Worm (Caenorhabditis elegans): ENCODE results near the gene C43G2.3.
"Not testable (repeated sequence)": the region's sequence is repeated elsewhere in the genome, so short reads cannot be mapped to it uniquely, and the experiment has no call there.

Gene C43G2.3

DNA sequence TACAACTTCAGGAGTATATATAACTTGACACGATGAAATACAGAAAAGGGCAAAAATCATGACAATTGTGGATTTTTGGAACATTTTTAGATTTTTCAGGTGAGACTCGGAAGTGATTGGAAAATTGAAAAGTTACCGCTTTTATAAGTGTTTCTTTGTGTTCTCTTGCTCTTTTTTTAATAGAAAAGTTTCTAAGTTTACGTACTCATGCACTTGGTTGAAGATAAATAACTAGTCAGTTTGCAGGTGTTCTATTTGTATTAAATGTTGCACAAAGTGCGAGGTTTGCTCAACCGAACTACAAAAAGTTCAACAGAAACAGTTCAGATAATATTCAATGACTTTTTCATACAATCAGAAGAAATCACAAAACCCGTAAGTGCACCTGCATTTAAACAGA is 16.9 kb downstream of the C43G2.3 start, which contains the start of gene nspb-3:
Gene nspb-3, minus strand, starts transcription at position 101 of the 400 bp plus-strand sequence.
- not testable (repeated sequence) for TF ChIP-seq nhr-42 (GFP tag; IDR thresholded peaks at IDR 0.05); ceh-62 (tag; optimal IDR thresholded peaks at IDR 0.05); aly-2 (tag; optimal IDR thresholded peaks at IDR 0.05)

DNA sequence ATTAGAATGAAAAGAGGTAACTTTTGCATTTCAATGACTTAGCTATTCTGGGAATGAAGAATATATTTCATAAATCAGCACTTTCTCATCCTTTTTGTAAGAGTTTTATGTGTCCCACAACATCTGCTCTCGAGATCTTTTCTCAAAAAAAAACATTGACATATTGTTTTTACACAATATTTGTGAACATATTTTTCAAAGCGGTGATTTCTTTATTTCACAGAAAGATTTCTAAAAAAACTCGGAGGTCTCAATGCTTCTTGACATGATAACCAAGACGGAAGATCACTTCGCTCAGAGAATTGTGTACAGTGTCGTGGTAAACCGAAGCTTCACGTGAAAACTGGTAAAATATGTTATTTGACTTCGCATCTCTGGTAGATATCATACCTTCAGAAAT is 17.9 kb downstream of the C43G2.3 start, which contains the start of gene F38A5.22:
Gene F38A5.22, minus strand, starts transcription at position 29 of the 400 bp plus-strand sequence.
- TF ChIP-seq ZK546.5 (tag; optimal IDR thresholded peaks at IDR 0.05) = no peak
- no peak for TF ChIP-seq F49E8.2 (tag; optimal IDR thresholded peaks at IDR 0.05; ENCODE audit: borderline replicate concordance)
- peak in 1 of 2 experiments; percentile 95 for TF ChIP-seq unc-62 (GFP tag; optimal IDR thresholded peaks at IDR 0.05 in 1 of 2)
- no peak for TF ChIP-seq unc-62 (tag; optimal IDR thresholded peaks at IDR 0.05)
- no peak for TF ChIP-seq F44E2.7 (GFP tag; IDR thresholded peaks at IDR 0.05)

DNA sequence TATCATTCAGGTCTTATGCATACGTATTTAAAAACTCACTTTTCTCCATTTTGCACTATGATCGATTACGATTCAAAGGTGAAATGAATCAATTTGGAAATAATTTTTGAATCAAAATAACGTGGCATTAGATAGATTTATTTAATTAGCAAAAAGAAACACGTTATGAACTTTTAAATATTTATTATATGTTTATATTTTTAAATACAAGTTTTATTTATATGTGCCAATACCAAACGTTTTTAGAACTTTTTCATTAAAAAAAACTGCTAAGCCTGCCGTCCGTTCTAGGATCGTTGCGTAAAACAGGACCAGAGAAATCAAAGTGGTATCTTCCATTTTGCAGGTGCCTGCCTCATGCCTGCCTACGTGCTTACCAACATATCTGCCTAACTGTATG is 19.3 kb downstream of the C43G2.3 start, which contains the start of gene F38A5.6:
Gene F38A5.6, minus strand, starts transcription at position 101 of the 400 bp plus-strand sequence.
- TF ChIP-seq zag-1 (tag; optimal IDR thresholded peaks at IDR 0.05) = no peak
- no peak for TF ChIP-seq nhr-28 (tag; optimal IDR thresholded peaks at IDR 0.05)
- peak; percentile 22 for TF ChIP-seq aha-1 (tag)

DNA sequence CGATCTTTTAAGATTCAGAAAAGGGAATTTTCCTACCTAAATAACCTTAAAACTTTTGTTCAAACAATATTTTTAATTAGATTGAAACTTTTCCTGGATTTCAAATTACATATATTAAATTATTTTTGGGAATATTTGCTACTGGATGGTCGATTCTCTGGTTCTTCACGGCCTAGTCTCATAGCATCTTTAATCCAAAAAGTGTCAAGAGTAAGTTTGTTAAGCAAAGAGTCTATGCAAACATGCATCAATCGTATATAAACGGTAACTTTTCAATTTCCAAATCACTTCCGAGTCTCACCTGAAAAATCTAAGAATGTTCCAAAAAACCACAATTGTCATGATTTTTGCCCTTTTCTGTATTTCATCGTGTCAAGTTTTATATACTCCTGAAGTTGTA is 19.9 kb downstream of the C43G2.3 start, which contains the start of gene nspb-4:
Gene nspb-4, plus strand, starts transcription at position 301 of the 400 bp plus-strand sequence.
- not testable (repeated sequence) for TF ChIP-seq ZK546.5 (tag; optimal IDR thresholded peaks at IDR 0.05); dpl-1 (GFP tag; optimal IDR thresholded peaks at IDR 0.05); zfp-3 (GFP tag; conservative IDR thresholded peaks at IDR 0.05)

DNA sequence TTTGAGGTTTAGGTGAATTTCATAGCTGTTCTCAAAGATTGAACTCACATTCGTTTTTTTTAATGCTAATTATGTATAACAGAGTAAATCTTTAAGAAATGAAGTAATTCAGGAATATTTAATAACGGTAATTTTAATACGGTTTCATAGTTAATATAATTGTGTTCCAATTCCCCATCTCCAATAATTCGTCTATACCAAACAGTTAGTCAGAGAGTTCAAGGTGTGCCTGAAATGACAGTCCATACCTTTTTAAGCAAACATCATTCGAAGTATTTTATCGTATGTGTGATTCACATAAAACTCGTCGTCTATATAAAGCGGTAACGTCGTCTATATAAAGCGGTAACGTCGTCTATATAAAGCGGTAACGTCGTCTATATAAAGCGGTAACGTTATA is 20.7 kb downstream of the C43G2.3 start, which contains the start of gene nspb-5:
Gene nspb-5, plus strand, starts transcription at position 301 of the 400 bp plus-strand sequence.
- not testable (repeated sequence) for TF ChIP-seq zip-2 (tag; optimal IDR thresholded peaks at IDR 0.05); hlh-30 (tag; optimal IDR thresholded peaks at IDR 0.05; ENCODE audit: insufficient read depth); php-3 (GFP tag; IDR thresholded peaks at IDR 0.05)

DNA sequence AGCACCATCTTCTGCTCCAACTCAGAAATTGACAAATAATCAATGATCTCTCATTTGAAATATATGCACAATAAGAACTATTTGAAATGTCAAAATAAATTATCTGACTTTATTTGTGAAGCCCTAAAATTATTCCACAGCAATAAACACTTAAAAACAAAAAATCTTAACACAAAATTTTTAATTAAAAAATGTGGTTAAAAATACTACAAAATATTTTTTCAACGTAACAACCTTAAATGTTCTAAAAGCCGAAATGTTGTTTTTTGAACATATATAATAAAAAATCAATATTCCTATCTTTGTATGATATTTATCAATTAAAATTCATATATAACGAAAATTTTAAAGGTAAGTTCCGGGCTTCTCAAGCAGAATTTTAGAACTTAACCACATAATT is 21.4 kb downstream of the C43G2.3 start, which contains the start of gene F38A5.8:
Gene F38A5.8, plus strand, starts transcription at position 301 of the 400 bp plus-strand sequence.
- TF ChIP-seq lir-3 (tag; optimal IDR thresholded peaks at IDR 0.05) (no peak), lin-39 (tag; optimal IDR thresholded peaks at IDR 0.05) (no peak), rbr-2 (tag; optimal IDR thresholded peaks at IDR 0.05) (no peak), madf-5 (GFP tag; IDR thresholded peaks at IDR 0.05) (no peak), ceh-28 (tag; optimal IDR thresholded peaks at IDR 0.05) (no peak), dmd-8 (GFP tag; IDR thresholded peaks at IDR 0.05) (no peak)

DNA sequence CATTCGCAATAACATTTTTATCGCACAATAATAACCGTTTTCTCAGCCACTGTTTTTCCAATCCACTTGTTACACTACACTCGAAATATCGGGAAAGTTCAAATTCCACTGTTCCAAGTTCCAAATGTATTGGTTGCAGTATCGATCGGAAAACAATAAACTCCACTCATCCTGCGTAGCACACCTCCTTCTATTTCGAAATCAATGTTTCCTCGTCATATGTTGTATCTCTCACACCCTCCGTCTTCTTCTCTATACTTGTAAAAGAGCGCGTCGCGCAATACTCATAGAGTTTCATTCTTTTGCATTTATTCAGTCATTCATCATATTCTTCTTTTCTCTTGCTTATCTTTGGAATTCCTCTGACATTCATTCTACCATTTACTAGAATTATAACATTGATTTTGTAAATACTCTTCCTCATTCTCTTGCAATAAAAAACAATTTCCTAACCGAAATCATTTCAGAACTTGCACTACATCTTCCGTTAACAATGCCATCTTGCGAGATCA is 23.3 kb downstream of the C43G2.3 start, which contains the start of gene sup-36:
Gene sup-36, plus strand, starts transcription at position 462 of the 512 bp plus-strand sequence.
- peak; percentile 9 for TF ChIP-seq pqm-1 (tag; optimal IDR thresholded peaks at IDR 0.05)
- peak; percentile 71 for TF ChIP-seq hlh-30 (tag; optimal IDR thresholded peaks at IDR 0.05; ENCODE audit: insufficient read depth)
- no peak for TF ChIP-seq gei-8 (GFP tag; optimal IDR thresholded peaks at IDR 0.05)
- TF ChIP-seq dve-1 (tag; optimal IDR thresholded peaks at IDR 0.05; ENCODE audit: insufficient read depth) = peak; percentile 33
- no peak for TF ChIP-seq daf-16 (GFP tag; optimal IDR thresholded peaks at IDR 0.05)
- peak; percentile 48 for TF ChIP-seq daf-16 (tag; optimal IDR thresholded peaks at IDR 0.05)
- TF ChIP-seq T20F7.1 (GFP tag; optimal IDR thresholded peaks at IDR 0.05) = no peak
- TF ChIP-seq nhr-28 (tag; optimal IDR thresholded peaks at IDR 0.05) = peak; percentile 49
